Fruit fly (Drosophila melanogaster) whole organism, embryonic: ENCODE data around the gene trr.

Experiments
- CG10209 ChIP-seq: fragments of 200-800 bp; sonication (Bioruptor generic); optimal IDR thresholded peaks from 3 replicates; lab custom pipeline; 2017; ENCODE audit warnings: missing biosample characterization, mild to moderate bottlenecking, missing genetic modification characterization, missing genetic modification reagents
- CG10565 ChIP-seq: fragments of 200-800 bp; sonication (Bioruptor generic); optimal IDR thresholded peaks from 3 replicates; lab custom pipeline; 2016; ENCODE audit warnings: missing biosample characterization, mild to moderate bottlenecking, missing genetic modification characterization
- CG10654 ChIP-seq: fragments of 200-800 bp; sonication (Bioruptor generic); optimal IDR thresholded peaks from 2 replicates; lab custom pipeline; 2016; ENCODE audit warnings: missing biosample characterization, missing genetic modification characterization
- CG11504 ChIP-seq: fragments of 200-800 bp; sonication (Bioruptor generic); optimal IDR thresholded peaks from 3 replicates; lab custom pipeline; 2019; ENCODE audit warnings: missing biosample characterization, mild to moderate bottlenecking, missing genetic modification characterization, moderate library complexity
- CG12071 ChIP-seq: fragments of 200-800 bp; sonication (Bioruptor generic); optimal IDR thresholded peaks from 3 replicates; lab custom pipeline; 2018; ENCODE audit warnings: missing biosample characterization, mild to moderate bottlenecking, missing genetic modification characterization
- CG13296 ChIP-seq: fragments of 200-800 bp; sonication (Bioruptor generic); optimal IDR thresholded peaks from 3 replicates; lab custom pipeline; 2018; ENCODE audit warnings: missing biosample characterization, mild to moderate bottlenecking, missing genetic modification characterization
- CG13624 ChIP-seq: fragments of 200-800 bp; sonication (Bioruptor generic); optimal IDR thresholded peaks from 2 replicates; lab custom pipeline; 2016; ENCODE audit warnings: missing biosample characterization, missing genetic modification characterization
- CG1529 ChIP-seq: fragments of 200-800 bp; sonication (Bioruptor generic); optimal IDR thresholded peaks from 3 replicates; lab custom pipeline; 2018; ENCODE audit warnings: missing biosample characterization, missing genetic modification characterization
- CG17912 ChIP-seq: fragments of 200-800 bp; sonication (Bioruptor generic); optimal IDR thresholded peaks from 2 replicates; lab custom pipeline; 2018; ENCODE audit warnings: missing biosample characterization, mild to moderate bottlenecking, missing genetic modification characterization
- CG18262 ChIP-seq: fragments of 200-800 bp; optimal IDR thresholded peaks from 3 replicates; lab custom pipeline; 2019; ENCODE audit warnings: missing biosample characterization, mild to moderate bottlenecking, missing genetic modification characterization, moderate library complexity
- CG2199 ChIP-seq: fragments of 200-800 bp; sonication (Bioruptor generic); IDR thresholded peaks from 3 replicates; pipeline ENCODE4 v1.3.6; 2022; ENCODE audit warnings: missing biosample characterization, missing genetic modification characterization
- CG32767 ChIP-seq: fragments of 200-800 bp; sonication (Bioruptor generic); IDR thresholded peaks from 2 replicates; pipeline ENCODE4 v1.3.6; 2022; ENCODE audit warnings: missing biosample characterization, missing genetic modification characterization
- CG33557 ChIP-seq: fragments of 200-800 bp; sonication (Bioruptor generic); optimal IDR thresholded peaks from 2 replicates; lab custom pipeline; 2019; ENCODE audit warnings: missing biosample characterization, mild to moderate bottlenecking, missing genetic modification characterization, moderate library complexity
- CG3407 ChIP-seq: fragments of 200-800 bp; sonication (Bioruptor generic); optimal IDR thresholded peaks from 2 replicates; lab custom pipeline; 2018; ENCODE audit warnings: missing biosample characterization, mild to moderate bottlenecking, missing genetic modification characterization
- CG4360 ChIP-seq: fragments of 200-800 bp; sonication (Bioruptor generic); IDR thresholded peaks from 2 replicates; pipeline ENCODE4 v1.3.6; 2022; ENCODE audit warnings: missing biosample characterization, missing genetic modification characterization
- CG9215 ChIP-seq: fragments of 200-800 bp; sonication (Bioruptor generic); IDR thresholded peaks from 2 replicates; pipeline ENCODE4 v1.3.6; 2022; ENCODE audit warnings: missing biosample characterization, missing genetic modification characterization
- CG9817 ChIP-seq: fragments of 200-800 bp; sonication (Bioruptor generic); optimal IDR thresholded peaks from 2 replicates; lab custom pipeline; 2018; ENCODE audit warnings: missing biosample characterization, mild to moderate bottlenecking, missing genetic modification characterization, moderate library complexity
- CkIIα-i1 ChIP-seq: fragments of 200-800 bp; sonication (Bioruptor generic); IDR thresholded peaks from 2 replicates; pipeline ENCODE4 v1.3.6; 2022; ENCODE audit warnings: missing biosample characterization, missing genetic modification characterization
- D19A ChIP-seq: fragments of 200-800 bp; optimal IDR thresholded peaks from 3 replicates; lab custom pipeline; 2019; ENCODE audit warnings: missing biosample characterization, mild to moderate bottlenecking, missing genetic modification characterization, moderate library complexity
- Dip2 ChIP-seq: fragments of 200-800 bp; sonication (Bioruptor generic); IDR thresholded peaks from 2 replicates; pipeline ENCODE4 v1.3.6; 2022; ENCODE audit warnings: missing biosample characterization, missing genetic modification characterization
- Dref ChIP-seq: fragments of 200-800 bp; sonication (Bioruptor generic); IDR thresholded peaks from 2 replicates; pipeline ENCODE4 v1.3.6; 2022; ENCODE audit warnings: missing biosample characterization, missing genetic modification characterization
- Eip74EF ChIP-seq, 2 experiments: fragments of 200-800 bp in 1 of 2; fragments of >200 bp in 1 of 2; sonication (Bioruptor generic) in 1 of 2; optimal IDR thresholded peaks; 2 replicates each; lab custom pipeline; 2017 to 2019; ENCODE audit warnings: missing biosample characterization in 2 of 2, missing genetic modification characterization in 2 of 2, mild to moderate bottlenecking in 1 of 2, moderate library complexity in 1 of 2
- Hand ChIP-seq: fragments of 200-800 bp; sonication (Bioruptor generic); optimal IDR thresholded peaks from 2 replicates; lab custom pipeline; 2017; ENCODE audit warnings: mild to moderate bottlenecking, missing biosample characterization, missing genetic modification reagents, missing genetic modification characterization
- HmgD ChIP-seq: fragments of 200-800 bp; sonication (Bioruptor generic); optimal IDR thresholded peaks from 3 replicates; lab custom pipeline; 2016; ENCODE audit warnings: missing biosample characterization, missing genetic modification characterization
- Lpt ChIP-seq: fragments of >200 bp; optimal IDR thresholded peaks from 2 replicates; lab custom pipeline; 2018; ENCODE audit warnings: missing biosample characterization, missing genetic modification characterization
- MTF-1 ChIP-seq: fragments of 200-800 bp; sonication (Bioruptor generic); optimal IDR thresholded peaks from 2 replicates; lab custom pipeline; 2018; ENCODE audit warnings: missing biosample characterization, mild to moderate bottlenecking, missing genetic modification characterization, borderline replicate concordance
- Meics ChIP-seq: fragments of 200-800 bp; sonication (Bioruptor generic); optimal IDR thresholded peaks from 2 replicates; lab custom pipeline; 2017; ENCODE audit warnings: missing biosample characterization, mild to moderate bottlenecking, missing genetic modification characterization
- NC2β ChIP-seq: fragments of 200-800 bp; sonication (Bioruptor generic); optimal IDR thresholded peaks from 2 replicates; lab custom pipeline; 2016; ENCODE audit warnings: missing biosample characterization, missing genetic modification characterization
- Six4 ChIP-seq: fragments of 200-800 bp; sonication (Bioruptor generic); optimal IDR thresholded peaks from 2 replicates; lab custom pipeline; 2016; ENCODE audit warnings: missing biosample characterization, missing genetic modification characterization
- Ssrp ChIP-seq: fragments of 200-800 bp; sonication (Bioruptor generic); optimal IDR thresholded peaks from 2 replicates; lab custom pipeline; 2018; ENCODE audit warnings: missing biosample characterization, mild to moderate bottlenecking, missing genetic modification characterization, moderate library complexity
- ase ChIP-seq: fragments of 200-800 bp; sonication (Bioruptor generic); IDR thresholded peaks from 3 replicates; pipeline ENCODE4 v1.3.6; 2022; ENCODE audit warnings: missing biosample characterization, missing genetic modification characterization
- bowl ChIP-seq: fragments of 200-800 bp; sonication (Bioruptor generic); IDR thresholded peaks from 2 replicates; pipeline ENCODE4 v1.3.6; 2022; ENCODE audit warnings: missing biosample characterization, missing genetic modification characterization
- caup ChIP-seq: fragments of 200-800 bp; sonication (Bioruptor generic); optimal IDR thresholded peaks from 3 replicates; lab custom pipeline; 2017; ENCODE audit warnings: missing biosample characterization, mild to moderate bottlenecking, missing genetic modification characterization, moderate library complexity; ENCODE audit not compliant: severe bottlenecking
- cg ChIP-seq: fragments of 200-800 bp; sonication (Bioruptor generic); optimal IDR thresholded peaks from 3 replicates; lab custom pipeline; 2019; ENCODE audit warnings: missing biosample characterization, mild to moderate bottlenecking, missing genetic modification characterization, moderate library complexity
- chinmo ChIP-seq: fragments of 200-800 bp; sonication (Bioruptor generic); IDR thresholded peaks from 4 replicates; pipeline ENCODE4 v1.3.6; 2022; ENCODE audit warnings: missing biosample characterization, missing genetic modification characterization; ENCODE audit not compliant: partially characterized antibody
- dati ChIP-seq: fragments of 200-800 bp; sonication (Bioruptor generic); IDR thresholded peaks from 2 replicates; pipeline ENCODE4 v1.3.6; 2022; ENCODE audit warnings: missing biosample characterization, missing genetic modification characterization
- ems ChIP-seq: fragments of 200-800 bp; sonication (Bioruptor generic); optimal IDR thresholded peaks from 3 replicates; lab custom pipeline; 2016; ENCODE audit warnings: missing biosample characterization, missing genetic modification characterization
- esg ChIP-seq: fragments of 200-800 bp; sonication (Bioruptor generic); conservative IDR thresholded peaks from 2 replicates; pipeline ENCODE4 v1.3.6; 2022; ENCODE audit warnings: missing biosample characterization, missing genetic modification characterization
- gfzf ChIP-seq: fragments of 200-800 bp; sonication (Bioruptor generic); optimal IDR thresholded peaks from 2 replicates; lab custom pipeline; 2016; ENCODE audit warnings: missing biosample characterization, mild to moderate bottlenecking, missing genetic modification characterization, moderate library complexity
- klu ChIP-seq: fragments of 200-800 bp; sonication (Bioruptor generic); IDR thresholded peaks from 2 replicates; pipeline ENCODE4 v1.3.6; 2022; ENCODE audit warnings: missing biosample characterization, missing genetic modification characterization
- pita ChIP-seq: fragments of 200-800 bp; sonication (Bioruptor generic); optimal IDR thresholded peaks from 2 replicates; lab custom pipeline; 2017; ENCODE audit warnings: missing biosample characterization, mild to moderate bottlenecking, missing genetic modification characterization
- pros ChIP-seq: fragments of 200-800 bp; sonication (Bioruptor generic); optimal IDR thresholded peaks from 3 replicates; lab custom pipeline; 2019; ENCODE audit warnings: missing biosample characterization, mild to moderate bottlenecking, missing genetic modification characterization, moderate library complexity
- row ChIP-seq: fragments of 200-800 bp; sonication (Bioruptor generic); IDR thresholded peaks from 3 replicates; pipeline ENCODE4 v1.3.6; 2022; ENCODE audit warnings: missing biosample characterization, missing genetic modification characterization
- sim ChIP-seq: fragments of 200-800 bp; sonication (Bioruptor generic); IDR thresholded peaks from 2 replicates; pipeline ENCODE4 v1.3.6; 2022; ENCODE audit warnings: missing biosample characterization, missing genetic modification characterization
- so ChIP-seq: fragments of 200-800 bp; sonication (Bioruptor generic); IDR thresholded peaks from 3 replicates; pipeline ENCODE4 v1.3.6; 2022; ENCODE audit warnings: missing biosample characterization, missing genetic modification characterization
- vvl ChIP-seq: fragments of 200-800 bp; sonication (Bioruptor generic); IDR thresholded peaks from 2 replicates; pipeline ENCODE4 v1.3.6; 2022; ENCODE audit warnings: missing biosample characterization, missing genetic modification characterization
- wek ChIP-seq: fragments of 200-800 bp; sonication (Bioruptor generic); optimal IDR thresholded peaks from 3 replicates; lab custom pipeline; 2018; ENCODE audit warnings: missing biosample characterization, mild to moderate bottlenecking, missing genetic modification characterization, moderate library complexity
- zen ChIP-seq: fragments of 200-800 bp; sonication (Bioruptor generic); optimal IDR thresholded peaks from 3 replicates; lab custom pipeline; 2018; ENCODE audit warnings: missing biosample characterization, mild to moderate bottlenecking, missing genetic modification characterization, moderate library complexity
- zf30C ChIP-seq: fragments of 200-800 bp; sonication (Bioruptor generic); optimal IDR thresholded peaks from 3 replicates; lab custom pipeline; 2018; ENCODE audit warnings: missing biosample characterization, mild to moderate bottlenecking, missing genetic modification characterization
- zfh2 ChIP-seq: fragments of 200-800 bp; sonication (Bioruptor generic); optimal IDR thresholded peaks from 2 replicates; lab custom pipeline; 2016; ENCODE audit warnings: missing biosample characterization, missing genetic modification characterization

The trr gene

DNA sequence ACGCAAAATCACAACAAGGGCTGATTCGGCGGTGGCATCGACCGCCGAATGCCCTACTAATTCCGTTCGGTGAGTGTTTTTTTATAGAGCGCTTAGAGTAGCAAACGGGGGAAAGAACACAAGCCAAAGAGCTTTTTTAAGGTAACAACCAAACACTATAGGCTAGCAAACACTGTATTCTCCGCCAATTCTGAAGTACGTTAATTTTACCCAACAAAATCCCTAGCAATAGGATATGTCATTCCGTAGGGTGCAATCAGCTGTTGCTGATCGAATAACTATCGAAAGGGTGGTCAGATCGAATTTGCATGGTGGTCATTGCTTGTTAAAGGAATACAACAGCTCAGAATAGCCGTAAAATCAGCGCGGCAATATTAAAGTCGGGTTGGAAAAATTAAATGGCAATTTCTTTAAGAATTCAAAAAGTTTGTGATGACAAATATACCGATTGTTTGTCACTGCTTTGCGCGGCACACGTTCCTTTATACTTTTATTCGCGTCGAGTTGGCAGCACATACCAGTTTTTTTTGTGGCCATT lies 18.0 kb upstream of the trr start, which contains the start of gene mip130 (continued):
- TF ChIP-seq Dref (peak; percentile 52), CG17912 (GFP tag; lab: Kevin White, UChicago) (no peak), klu (GFP tag; lab: Robert Waterston, UW) (no peak), cg (no peak), CG10565 (GFP tag; lab: Kevin White, UChicago) (no peak), CG9817 (peak; percentile 45), D19A (tag; lab: Kevin White, UChicago) (peak; percentile 91), Six4 (GFP tag; lab: Kevin White, UChicago) (no peak), CG1529 (no peak), CkIIα-i1 (GFP tag; lab: Robert Waterston, UW) (no peak), Eip74EF (GFP tag; optimal IDR thresholded peaks at IDR 0.05; lab: Kevin White, UChicago) (no peak), gfzf (GFP tag; lab: Kevin White, UChicago) (peak; percentile 23), CG9215 (GFP tag; lab: Robert Waterston, UW) (0 out of 2 replicates have a peak, but pooled peaks have one; percentile 32), CG10209 (peak; percentile 48), CG12071 (GFP tag; lab: Kevin White, UChicago) (peak; percentile 6), dati (GFP tag; lab: Robert Waterston, UW) (no peak), MTF-1 (no peak), CG18262 (tag; lab: Kevin White, UChicago) (peak; percentile 55), Meics (peak; percentile 57), Dip2 (GFP tag; lab: Robert Waterston, UW) (no peak), Ssrp (peak; percentile 48), vvl (GFP tag; lab: Robert Waterston, UW) (peak; percentile 19), chinmo (GFP tag; lab: Robert Waterston, UW) (0 out of 4 replicates have a peak, but pooled peaks have one; percentile 32), pita (GFP tag; lab: Kevin White, UChicago) (no peak), caup (GFP tag; lab: Kevin White, UChicago) (peak; percentile 36), CG10654 (GFP tag; lab: Kevin White, UChicago) (peak; percentile 9), CG11504 (tag; lab: Kevin White, UChicago) (no peak), CG13624 (GFP tag; lab: Kevin White, UChicago) (peak; percentile 57), CG4360 (no peak), ase (GFP tag; lab: Robert Waterston, UW) (0 out of 3 replicates have a peak, but pooled peaks have one; percentile 30), CG3407 (GFP tag; lab: Kevin White, UChicago) (no peak), sim (no peak), ems (GFP tag; lab: Kevin White, UChicago) (peak; percentile 25), Hand (GFP tag; lab: Kevin White, UChicago) (no peak), CG2199 (GFP tag; lab: Robert Waterston, UW) (no peak), zf30C (GFP tag; lab: Kevin White, UChicago) (no peak), row (GFP tag; lab: Robert Waterston, UW) (peak; percentile 92), zen (tag; lab: Kevin White, UChicago) (no peak), CG33557 (GFP tag; lab: Kevin White, UChicago) (no peak), bowl (GFP tag; lab: Robert Waterston, UW) (no peak), CG32767 (GFP tag; lab: Robert Waterston, UW) (0 out of 2 replicates have a peak, but pooled peaks have one; percentile 36), NC2β (no peak), wek (GFP tag; lab: Kevin White, UChicago) (no peak), so (GFP tag; lab: Robert Waterston, UW) (no peak), CG13296 (GFP tag; lab: Kevin White, UChicago) (no peak), Lpt (GFP tag; lab: Kevin White, UChicago) (no peak), zfh2 (peak; percentile 21), pros (no peak), esg (GFP tag; lab: Robert Waterston, UW) (peak; percentile 50), HmgD (GFP tag; lab: Kevin White, UChicago) (no peak)
